Fruit fly (Drosophila melanogaster): ENCODE data around the gene CG14154.

DNA sequence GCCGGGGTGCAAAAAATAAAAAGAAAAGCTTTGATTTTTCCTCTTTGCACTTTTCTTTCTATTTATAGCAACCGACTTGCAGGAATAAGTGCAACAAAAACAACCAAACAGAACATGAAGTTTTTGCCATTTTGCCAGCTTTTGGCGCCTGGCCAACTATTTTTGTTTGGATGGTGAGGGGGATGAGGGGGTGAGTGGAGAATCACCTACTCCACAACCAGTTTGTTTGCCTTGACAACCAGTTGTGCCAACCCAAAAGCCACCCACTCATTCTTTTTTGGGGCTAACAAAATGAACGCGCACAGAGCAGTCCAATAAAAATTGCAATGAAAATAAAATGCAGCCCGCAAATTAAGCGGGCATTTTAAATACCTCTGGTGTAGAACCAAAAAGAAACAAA, 15.6 kb downstream of the CG14154 start:
- TF ChIP-seq CTCF (optimal IDR thresholded peaks at IDR 0.05) (no peak), CG8478 (optimal IDR thresholded peaks at IDR 0.05) (no peak)
